Worm (Caenorhabditis elegans) whole organism, mixed stage, embryonic: Measurements from ENCODE around the gene sir-2.1.

ENCODE experiments used
- M03D4.4 ChIP-seq: sonication (generic microtip); optimal IDR thresholded peaks from 2 replicates; lab custom pipeline; 2017; ENCODE audit warnings: mild to moderate bottlenecking, missing genetic modification characterization, missing compliant biosample characterization
- bed-3 ChIP-seq: fragments of 200-800 bp; sonication (Bioruptor generic); optimal IDR thresholded peaks from 3 replicates; lab custom pipeline; 2018; ENCODE audit warnings: mild to moderate bottlenecking, missing genetic modification characterization, moderate library complexity, missing compliant biosample characterization
- blmp-1 ChIP-seq: fragments of 150-350 bp; optimal IDR thresholded peaks from 2 replicates; lab custom pipeline; 2014; ENCODE audit warnings: missing biosample characterization, missing genetic modification characterization
- ceh-39 ChIP-seq: fragments of 150-350 bp; optimal IDR thresholded peaks from 2 replicates; lab custom pipeline; 2014; ENCODE audit warnings: missing biosample characterization, missing genetic modification characterization
- ceh-43 ChIP-seq: fragments of 200-800 bp; sonication (Bioruptor generic); optimal IDR thresholded peaks from 2 replicates; lab custom pipeline; 2018; ENCODE audit warnings: mild to moderate bottlenecking, missing genetic modification characterization, moderate library complexity, missing compliant biosample characterization
- ceh-83 ChIP-seq: fragments of 200-800 bp; sonication (Bioruptor generic); optimal IDR thresholded peaks from 2 replicates; lab custom pipeline; 2018; ENCODE audit warnings: mild to moderate bottlenecking, missing genetic modification characterization, missing compliant biosample characterization
- ces-1 ChIP-seq: fragments of 150-350 bp; optimal IDR thresholded peaks from 2 replicates; lab custom pipeline; 2014; ENCODE audit warnings: missing biosample characterization, missing genetic modification reagents, missing genetic modification characterization
- cnd-1 ChIP-seq: fragments of 200-800 bp; sonication (Bioruptor generic); optimal IDR thresholded peaks from 2 replicates; lab custom pipeline; 2018; ENCODE audit warnings: mild to moderate bottlenecking, missing genetic modification characterization, missing compliant biosample characterization
- drap-1 ChIP-seq: fragments of 200-800 bp; sonication (Bioruptor generic); optimal IDR thresholded peaks from 3 replicates; lab custom pipeline; 2018; ENCODE audit warnings: mild to moderate bottlenecking, missing genetic modification characterization, missing compliant biosample characterization
- elt-1 ChIP-seq: sonication (generic microtip); optimal IDR thresholded peaks from 2 replicates; lab custom pipeline; 2017; ENCODE audit warnings: missing genetic modification characterization, mild to moderate bottlenecking, missing compliant biosample characterization, antibody characterized with exemption, moderate library complexity, borderline replicate concordance; ENCODE audit not compliant: insufficient read depth
- elt-3 ChIP-seq: fragments of 150-350 bp; optimal IDR thresholded peaks from 2 replicates; lab custom pipeline; 2014; ENCODE audit warnings: missing biosample characterization, missing genetic modification characterization
- flh-1 ChIP-seq: fragments of 200-800 bp; sonication (Bioruptor generic); optimal IDR thresholded peaks from 2 replicates; lab custom pipeline; 2018; ENCODE audit warnings: mild to moderate bottlenecking, missing genetic modification characterization, moderate library complexity, missing compliant biosample characterization
- ham-2 ChIP-seq: fragments of 200-800 bp; sonication (Bioruptor generic); optimal IDR thresholded peaks from 2 replicates; lab custom pipeline; 2018; ENCODE audit warnings: mild to moderate bottlenecking, missing genetic modification characterization, missing compliant biosample characterization
- hlh-1 ChIP-seq: fragments of 150-350 bp; optimal IDR thresholded peaks from 2 replicates; lab custom pipeline; 2014; ENCODE audit warnings: missing biosample characterization, missing genetic modification reagents, missing genetic modification characterization
- lin-13 ChIP-seq: fragments of 150-350 bp; optimal IDR thresholded peaks from 2 replicates; lab custom pipeline; 2014; ENCODE audit warnings: missing biosample characterization, missing genetic modification characterization
- lin-32 ChIP-seq: fragments of 200-800 bp; sonication (Bioruptor generic); optimal IDR thresholded peaks from 2 replicates; lab custom pipeline; 2018; ENCODE audit warnings: mild to moderate bottlenecking, missing genetic modification characterization, missing compliant biosample characterization
- lsy-2 ChIP-seq: fragments of 150-350 bp; optimal IDR thresholded peaks from 2 replicates; lab custom pipeline; 2014; ENCODE audit warnings: missing biosample characterization, missing genetic modification characterization
- mep-1 ChIP-seq: fragments of 150-350 bp; optimal IDR thresholded peaks from 2 replicates; lab custom pipeline; 2017; ENCODE audit warnings: missing biosample characterization, missing genetic modification reagents, missing genetic modification characterization, inconsistent platforms
- mls-2 ChIP-seq: sonication (generic microtip); optimal IDR thresholded peaks from 2 replicates; lab custom pipeline; 2016; ENCODE audit warnings: mild to moderate bottlenecking, missing genetic modification characterization, moderate library complexity, missing compliant biosample characterization
- nhr-2 ChIP-seq: fragments of 150-350 bp; optimal IDR thresholded peaks from 2 replicates; lab custom pipeline; 2014; ENCODE audit warnings: missing biosample characterization, missing genetic modification characterization
- nhr-237 ChIP-seq: fragments of 150-350 bp; optimal IDR thresholded peaks from 2 replicates; lab custom pipeline; 2014; ENCODE audit warnings: missing biosample characterization, missing genetic modification characterization
- nhr-28 ChIP-seq: fragments of 150-350 bp; optimal IDR thresholded peaks from 2 replicates; lab custom pipeline; 2014; ENCODE audit warnings: missing biosample characterization, missing genetic modification characterization
- pha-4 ChIP-seq: fragments of 150-350 bp; optimal IDR thresholded peaks from 2 replicates; lab custom pipeline; 2018; ENCODE audit warnings: missing biosample characterization, missing genetic modification reagents, missing genetic modification characterization
- sem-2 ChIP-seq: fragments of 200-800 bp; sonication (Bioruptor generic); optimal IDR thresholded peaks from 2 replicates; lab custom pipeline; 2018; ENCODE audit warnings: mild to moderate bottlenecking, missing genetic modification characterization, missing compliant biosample characterization
- snpc-4 ChIP-seq: fragments of 150-350 bp; optimal IDR thresholded peaks from 2 replicates; lab custom pipeline; 2014; ENCODE audit warnings: missing biosample characterization, missing genetic modification characterization
- sptf-1 ChIP-seq: sonication (generic microtip); optimal IDR thresholded peaks from 2 replicates; lab custom pipeline; 2017; ENCODE audit warnings: mild to moderate bottlenecking, missing genetic modification characterization, moderate library complexity, missing compliant biosample characterization
- unc-120 ChIP-seq: sonication (generic microtip); optimal IDR thresholded peaks from 2 replicates; lab custom pipeline; 2017; ENCODE audit warnings: missing genetic modification characterization, missing compliant biosample characterization; ENCODE audit not compliant: poor library complexity, severe bottlenecking
- unc-62 ChIP-seq: fragments of 150-350 bp; optimal IDR thresholded peaks from 2 replicates; lab custom pipeline; 2014; ENCODE audit warnings: missing biosample characterization, missing genetic modification reagents, missing genetic modification characterization
- zip-8 ChIP-seq: fragments of 150-350 bp; optimal IDR thresholded peaks from 2 replicates; lab custom pipeline; 2014; ENCODE audit warnings: missing biosample characterization, missing genetic modification characterization
- ztf-11 ChIP-seq: fragments of 150-350 bp; optimal IDR thresholded peaks from 2 replicates; lab custom pipeline; 2014; ENCODE audit warnings: missing biosample characterization, missing genetic modification characterization

The sir-2.1 gene

ce11 chrIV:10373772-10374288, 7.8 kb upstream of the sir-2.1 start, which contains the start of gene mpz-5:
mpz-5 (minus strand) TSS chrIV:10373822.
- no peak for TF ChIP-seq unc-62 (GFP tag; lab: Kevin White, UChicago)
- TF ChIP-seq lsy-2 (tag; lab: Kevin White, UChicago), result peak; percentile 64
- TF ChIP-seq nhr-2, result no peak
- peak; percentile 81 for TF ChIP-seq mep-1 (tag; lab: Kevin White, UChicago)
- peak; percentile 75 for TF ChIP-seq sptf-1 (tag; lab: Kevin White, UChicago)
- TF ChIP-seq flh-1 (GFP tag; lab: Kevin White, UChicago), result no peak
- no peak for TF ChIP-seq snpc-4 (tag; lab: Kevin White, UChicago)
- no peak for TF ChIP-seq nhr-28
- TF ChIP-seq lin-32 (GFP tag; lab: Kevin White, UChicago), result peak; percentile 32
- TF ChIP-seq bed-3, result no peak
- TF ChIP-seq ceh-43 (GFP tag; lab: Kevin White, UChicago), result peak; percentile 11
- TF ChIP-seq ceh-83 (GFP tag; lab: Kevin White, UChicago), result peak; percentile 51
- peak; percentile 0 for TF ChIP-seq pha-4
- no peak for TF ChIP-seq elt-1 (tag; lab: Kevin White, UChicago)
- TF ChIP-seq lin-13 (tag; lab: Kevin White, UChicago), result peak; percentile 60
- TF ChIP-seq nhr-237 (tag; lab: Kevin White, UChicago), result peak; percentile 23
- TF ChIP-seq mls-2 (tag; lab: Kevin White, UChicago), result no peak
- peak; percentile 24 for TF ChIP-seq hlh-1
- TF ChIP-seq cnd-1 (tag; lab: Kevin White, UChicago), result no peak
- no peak for TF ChIP-seq unc-120
- peak; percentile 39 for TF ChIP-seq M03D4.4 (tag; lab: Kevin White, UChicago)

DNA sequence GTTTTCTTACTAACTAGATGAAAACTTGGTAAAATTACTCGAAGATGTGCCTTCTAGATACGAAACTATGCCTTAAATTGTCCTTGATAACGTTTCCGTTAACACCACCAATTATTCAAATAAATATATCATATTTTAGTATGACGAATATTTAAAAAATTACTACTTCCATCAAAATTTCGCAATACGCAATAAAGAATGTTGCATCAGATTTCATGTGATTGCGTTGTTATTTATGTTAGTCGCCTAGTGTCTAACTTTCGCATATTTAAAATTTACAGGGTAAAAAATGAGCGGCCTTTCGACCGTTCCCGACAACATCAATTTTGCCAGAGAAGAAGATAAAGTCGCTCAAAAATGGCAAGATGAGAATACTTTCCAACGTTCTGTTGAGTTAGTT, 2.3 kb upstream of the sir-2.1 start, which contains the start of gene iars-1:
iars-1 (plus strand) TSS at position 276 of the 400 bp plus-strand sequence.
- TF ChIP-seq zip-8, result peak; percentile 67
- no peak for TF ChIP-seq hlh-1

ce11 chrIV:10367740-10368246, 1.8 kb upstream of the sir-2.1 start, which contains the start of gene pges-2:
pges-2 (minus strand) TSS chrIV:10367790.
- TF ChIP-seq cnd-1 (tag; lab: Kevin White, UChicago) (no peak), nhr-2 (no peak), flh-1 (GFP tag; lab: Kevin White, UChicago) (no peak), mls-2 (tag; lab: Kevin White, UChicago) (no peak), ztf-11 (tag; lab: Kevin White, UChicago) (no peak), ham-2 (GFP tag; lab: Kevin White, UChicago) (no peak), nhr-237 (tag; lab: Kevin White, UChicago) (no peak), ces-1 (GFP tag; lab: Kevin White, UChicago) (peak; percentile 52), mep-1 (tag; lab: Kevin White, UChicago) (no peak), sptf-1 (tag; lab: Kevin White, UChicago) (no peak), unc-120 (peak; percentile 0), ceh-39 (tag; lab: Kevin White, UChicago) (no peak), sem-2 (no peak), snpc-4 (tag; lab: Kevin White, UChicago) (no peak), elt-3 (no peak), lsy-2 (tag; lab: Kevin White, UChicago) (peak; percentile 12), ceh-43 (GFP tag; lab: Kevin White, UChicago) (no peak), ceh-83 (GFP tag; lab: Kevin White, UChicago) (no peak), elt-1 (tag; lab: Kevin White, UChicago) (no peak), lin-13 (tag; lab: Kevin White, UChicago) (no peak), lin-32 (GFP tag; lab: Kevin White, UChicago) (no peak)
- TF ChIP-seq, all 35 proteins: peak for 3

ce11 chrIV:10360336-10360735, 5.7 kb downstream of the sir-2.1 start, which contains the start of gene ugt-59:
ugt-59 (plus strand) TSS chrIV:10360636.
- no peak for TF ChIP-seq flh-1 (GFP tag; lab: Kevin White, UChicago)
- TF ChIP-seq blmp-1 (tag; lab: Kevin White, UChicago), result no peak
- TF ChIP-seq elt-3, result no peak
- TF ChIP-seq sptf-1 (tag; lab: Kevin White, UChicago), result no peak
- TF ChIP-seq nhr-237 (tag; lab: Kevin White, UChicago), result no peak
- TF ChIP-seq sem-2, result no peak
- no peak for TF ChIP-seq cnd-1 (tag; lab: Kevin White, UChicago)
- no peak for TF ChIP-seq mls-2 (tag; lab: Kevin White, UChicago)
- no peak for TF ChIP-seq nhr-28
- no peak for TF ChIP-seq unc-62 (GFP tag; lab: Kevin White, UChicago)
- no peak for TF ChIP-seq drap-1 (GFP tag; lab: Kevin White, UChicago)
- no peak for TF ChIP-seq unc-120
